Worm (Caenorhabditis elegans) whole organism, L2 larva: ENCODE measurements around the gene grl-5.

Experiments
- C34F6.9 ChIP-seq: fragments of 150-350 bp; optimal IDR thresholded peaks from 2 replicates; lab custom pipeline; 2014; ENCODE audit warnings: missing biosample characterization, missing genetic modification characterization
- F13H6.1 ChIP-seq: sonication (generic microtip); optimal IDR thresholded peaks from 2 replicates; lab custom pipeline; 2016; ENCODE audit warnings: missing genetic modification characterization, missing compliant biosample characterization
- R02D3.7 ChIP-seq: fragments of 150-350 bp; optimal IDR thresholded peaks from 2 replicates; lab custom pipeline; 2014; ENCODE audit warnings: missing biosample characterization, missing genetic modification characterization
- Y55F3AM.14 ChIP-seq: fragments of 200-800 bp; sonication (Bioruptor generic); optimal IDR thresholded peaks from 2 replicates; lab custom pipeline; 2018; ENCODE audit warnings: mild to moderate bottlenecking, missing genetic modification characterization, missing compliant biosample characterization
- aly-2 ChIP-seq: fragments of 150-350 bp; optimal IDR thresholded peaks from 2 replicates; lab custom pipeline; 2014; ENCODE audit warnings: missing biosample characterization, missing genetic modification characterization
- ama-1 ChIP-seq: fragments of 150-350 bp; optimal IDR thresholded peaks from 2 replicates; lab custom pipeline; 2018; ENCODE audit warnings: inconsistent platforms
- blmp-1 ChIP-seq: sonication (generic microtip); optimal IDR thresholded peaks from 2 replicates; lab custom pipeline; 2017; ENCODE audit warnings: missing genetic modification characterization, mild to moderate bottlenecking, missing compliant biosample characterization, antibody characterized with exemption, moderate library complexity; ENCODE audit not compliant: insufficient read depth
- crh-2 ChIP-seq: sonication (generic microtip); optimal IDR thresholded peaks from 2 replicates; lab custom pipeline; 2017; ENCODE audit warnings: missing biosample characterization, missing genetic modification characterization
- dmd-4 ChIP-seq: sonication (generic microtip); optimal IDR thresholded peaks from 2 replicates; lab custom pipeline; 2017; ENCODE audit warnings: missing biosample characterization, missing genetic modification characterization
- egl-27 ChIP-seq: sonication (generic microtip); optimal IDR thresholded peaks from 3 replicates; lab custom pipeline; 2017; ENCODE audit warnings: missing biosample characterization, missing genetic modification reagents, missing genetic modification characterization
- elt-1 ChIP-seq: fragments of 150-350 bp; optimal IDR thresholded peaks from 2 replicates; lab custom pipeline; 2014; ENCODE audit warnings: missing biosample characterization, missing genetic modification characterization
- elt-3 ChIP-seq: sonication (generic microtip); optimal IDR thresholded peaks from 2 replicates; lab custom pipeline; 2017; ENCODE audit warnings: missing biosample characterization, missing genetic modification characterization
- fos-1 ChIP-seq: fragments of 150-350 bp; optimal IDR thresholded peaks from 2 replicates; lab custom pipeline; 2014; ENCODE audit warnings: missing biosample characterization, missing genetic modification characterization
- gmeb-1 ChIP-seq: fragments of 150-350 bp; optimal IDR thresholded peaks from 2 replicates; lab custom pipeline; 2014; ENCODE audit warnings: missing biosample characterization, missing genetic modification characterization
- lin-13 ChIP-seq: fragments of 150-350 bp; optimal IDR thresholded peaks from 2 replicates; lab custom pipeline; 2014; ENCODE audit warnings: missing biosample characterization, missing genetic modification reagents, missing genetic modification characterization
- lin-39 ChIP-seq: fragments of 150-350 bp; optimal IDR thresholded peaks from 2 replicates; lab custom pipeline; 2014; ENCODE audit warnings: missing biosample characterization, missing genetic modification reagents, missing genetic modification characterization
- lsy-2 ChIP-seq, 2 experiments: fragments of 150-350 bp in 1 of 2; sonication (generic microtip) in 1 of 2; optimal IDR thresholded peaks; 2 replicates each; lab custom pipeline; 2014 to 2017; ENCODE audit warnings: missing biosample characterization in 2 of 2, missing genetic modification characterization in 2 of 2
- mab-5 ChIP-seq: fragments of 150-350 bp; optimal IDR thresholded peaks from 2 replicates; lab custom pipeline; 2014; ENCODE audit warnings: missing biosample characterization, missing genetic modification characterization
- mbf-1 ChIP-seq: sonication (generic microtip); optimal IDR thresholded peaks from 2 replicates; lab custom pipeline; 2017; ENCODE audit warnings: missing biosample characterization, missing genetic modification characterization
- mdl-1 ChIP-seq, 2 experiments: fragments of 150-350 bp in 1 of 2; sonication (generic microtip) in 1 of 2; optimal IDR thresholded peaks; 2 replicates each; lab custom pipeline; 2017; ENCODE audit warnings: missing biosample characterization in 2 of 2, missing genetic modification characterization in 2 of 2
- nhr-10 ChIP-seq: sonication (generic microtip); optimal IDR thresholded peaks from 2 replicates; lab custom pipeline; 2017; ENCODE audit warnings: missing biosample characterization, missing genetic modification characterization
- nhr-11 ChIP-seq: fragments of 150-350 bp; optimal IDR thresholded peaks from 2 replicates; lab custom pipeline; 2014; ENCODE audit warnings: missing biosample characterization, missing genetic modification characterization
- nhr-129 ChIP-seq: fragments of 150-350 bp; optimal IDR thresholded peaks from 2 replicates; lab custom pipeline; 2014; ENCODE audit warnings: missing biosample characterization, missing genetic modification characterization
- nhr-237 ChIP-seq: fragments of 150-350 bp; optimal IDR thresholded peaks from 2 replicates; lab custom pipeline; 2014; ENCODE audit warnings: missing biosample characterization, missing genetic modification characterization
- nhr-25 ChIP-seq: fragments of 150-350 bp; sonication (generic microtip); optimal IDR thresholded peaks from 3 replicates; lab custom pipeline; 2014; ENCODE audit warnings: missing biosample characterization, missing genetic modification characterization
- nhr-6 ChIP-seq: fragments of 150-350 bp; optimal IDR thresholded peaks from 2 replicates; lab custom pipeline; 2014; ENCODE audit warnings: missing biosample characterization, missing genetic modification characterization
- nhr-77 ChIP-seq: fragments of 150-350 bp; optimal IDR thresholded peaks from 2 replicates; lab custom pipeline; 2014; ENCODE audit warnings: missing biosample characterization, missing genetic modification characterization
- peb-1 ChIP-seq: fragments of 150-350 bp; optimal IDR thresholded peaks from 2 replicates; lab custom pipeline; 2014; ENCODE audit warnings: missing biosample characterization, missing genetic modification characterization
- sem-4 ChIP-seq: fragments of 150-350 bp; optimal IDR thresholded peaks from 2 replicates; lab custom pipeline; 2014; ENCODE audit warnings: missing biosample characterization, missing genetic modification reagents, missing genetic modification characterization
- skn-1 ChIP-seq: sonication (generic microtip); optimal IDR thresholded peaks from 2 replicates; lab custom pipeline; 2017; ENCODE audit warnings: missing biosample characterization, missing genetic modification characterization
- sma-3 ChIP-seq: sonication (generic microtip); optimal IDR thresholded peaks from 2 replicates; lab custom pipeline; 2016; ENCODE audit warnings: missing genetic modification reagents, missing genetic modification characterization, missing compliant biosample characterization
- sma-9 ChIP-seq, 2 experiments: fragments of 150-350 bp in 1 of 2; sonication (generic microtip) in 1 of 2; optimal IDR thresholded peaks; 2 replicates each; lab custom pipeline; 2014 to 2016; ENCODE audit warnings: missing genetic modification characterization in 2 of 2, mild to moderate bottlenecking in 1 of 2, missing biosample characterization in 1 of 2, missing compliant biosample characterization in 1 of 2, missing genetic modification reagents in 1 of 2, moderate library complexity in 1 of 2
- unc-55 ChIP-seq: fragments of 150-350 bp; sonication (generic microtip); optimal IDR thresholded peaks from 3 replicates; lab custom pipeline; 2014; ENCODE audit warnings: missing biosample characterization, missing genetic modification reagents, missing genetic modification characterization
- unc-62 ChIP-seq: fragments of 150-350 bp; optimal IDR thresholded peaks from 2 replicates; lab custom pipeline; 2014; ENCODE audit warnings: missing biosample characterization, missing genetic modification reagents, missing genetic modification characterization
- ztf-1 ChIP-seq: fragments of 200-800 bp; sonication (Bioruptor generic); conservative IDR thresholded peaks from 2 replicates; pipeline ENCODE4 v1.3.6; 2022; ENCODE audit warnings: missing genetic modification characterization, missing compliant biosample characterization
- ztf-11 ChIP-seq: sonication (generic microtip); optimal IDR thresholded peaks from 2 replicates; lab custom pipeline; 2017; ENCODE audit warnings: missing biosample characterization, missing genetic modification characterization
- ztf-4 ChIP-seq: fragments of 150-350 bp; optimal IDR thresholded peaks from 2 replicates; lab custom pipeline; 2014; ENCODE audit warnings: missing biosample characterization, missing genetic modification characterization

Gene grl-5

DNA sequence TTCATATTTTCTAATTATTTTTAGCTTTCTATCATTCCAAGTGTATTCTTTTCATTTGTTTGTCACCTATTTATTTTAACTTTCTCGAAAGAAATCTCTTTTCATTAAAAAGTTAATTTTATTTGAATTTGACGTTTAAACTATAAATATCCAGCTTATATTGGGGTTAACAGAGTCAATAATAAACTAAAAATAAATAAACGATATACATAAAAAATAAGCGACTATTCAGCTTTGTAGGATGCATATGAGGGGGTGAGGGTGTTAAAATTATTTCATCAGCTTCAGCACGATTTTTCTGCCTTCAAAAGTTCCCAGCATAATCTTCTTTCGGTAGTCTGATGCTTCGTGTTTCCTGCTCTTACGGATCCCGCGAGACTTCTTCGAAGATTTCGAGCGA is 40.8 kb downstream of the grl-5 start:
- TF ChIP-seq nhr-77 (tag; lab: Kevin White, UChicago) (no peak), R02D3.7 (no peak), lsy-2 (tag; optimal IDR thresholded peaks at IDR 0.05; lab: Kevin White, UChicago) (no peak), peb-1 (tag; lab: Kevin White, UChicago) (no peak), mbf-1 (tag; lab: Kevin White, UChicago) (no peak), ztf-11 (tag; lab: Kevin White, UChicago) (no peak), ama-1 (lab: Kevin White, UChicago) (no peak), mdl-1 (tag; optimal IDR thresholded peaks at IDR 0.05; lab: Kevin White, UChicago) (no peak), dmd-4 (tag; lab: Kevin White, UChicago) (no peak), aly-2 (tag; lab: Kevin White, UChicago) (no peak), blmp-1 (tag; lab: Kevin White, UChicago) (no peak), elt-3 (tag; lab: Kevin White, UChicago) (no peak)

DNA sequence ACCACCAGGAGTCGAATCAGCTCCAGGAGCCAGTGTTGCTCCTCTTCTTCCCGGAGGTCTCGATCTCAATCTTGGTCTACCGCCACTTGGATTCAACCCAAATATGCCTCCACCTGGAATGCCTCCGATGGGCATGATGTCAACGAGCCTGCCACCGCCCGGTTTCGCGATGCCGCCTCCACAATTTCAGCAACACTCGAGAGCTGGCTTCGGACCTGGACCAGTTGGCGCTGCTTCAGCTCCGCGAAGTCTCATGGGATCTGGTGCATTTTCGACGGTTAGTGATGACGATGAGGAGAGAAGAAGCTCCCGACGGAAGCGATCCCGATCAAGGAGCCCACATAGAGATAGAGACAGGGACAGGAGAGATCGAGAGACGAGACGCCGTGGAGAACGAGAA is 41.5 kb downstream of the grl-5 start:
- no peak for TF ChIP-seq lin-39 (tag; lab: Kevin White, UChicago)
- no peak for TF ChIP-seq blmp-1 (tag; lab: Kevin White, UChicago)
- no peak for TF ChIP-seq nhr-129 (tag; lab: Kevin White, UChicago)
- TF ChIP-seq nhr-25 (tag; lab: Kevin White, UChicago): no peak
- TF ChIP-seq gmeb-1 (tag; lab: Kevin White, UChicago): no peak
- TF ChIP-seq Y55F3AM.14: no peak
- TF ChIP-seq unc-62 (GFP tag; lab: Kevin White, UChicago): no peak
- TF ChIP-seq fos-1: no peak
- no peak for TF ChIP-seq R02D3.7
- TF ChIP-seq elt-1: no peak
- no peak for TF ChIP-seq nhr-11 (tag; lab: Kevin White, UChicago)
- no peak for TF ChIP-seq sem-4
- TF ChIP-seq aly-2 (tag; lab: Kevin White, UChicago): no peak

DNA sequence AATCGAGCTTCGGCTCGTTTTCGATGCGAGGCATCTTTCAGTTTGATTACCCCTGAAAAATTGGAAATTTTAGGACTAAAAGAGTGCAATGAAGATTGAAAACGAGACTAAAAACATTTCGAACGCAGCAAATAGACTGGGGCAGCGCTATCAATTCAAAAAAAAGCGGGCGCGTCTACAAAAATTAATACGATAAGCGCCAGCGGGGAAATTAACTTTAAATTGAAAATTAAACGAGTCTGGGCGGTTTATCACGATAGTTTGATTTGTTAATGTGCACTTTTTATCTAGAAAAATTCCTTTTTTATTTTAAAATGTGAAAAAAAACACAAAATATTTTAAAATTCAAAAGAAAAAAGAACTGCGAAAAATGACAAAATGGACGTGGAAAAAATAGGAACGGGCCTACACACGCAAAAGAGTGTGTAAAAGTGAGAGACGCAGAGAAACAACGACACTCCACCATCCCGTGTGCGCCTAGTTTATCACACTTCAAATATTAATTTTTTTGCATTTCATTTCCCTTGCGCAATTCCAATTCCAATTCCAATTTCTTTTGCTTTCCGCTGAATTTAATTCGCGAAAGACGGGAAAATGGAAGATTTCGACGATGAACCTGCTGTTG is 43.0 kb downstream of the grl-5 start, which contains the start of the genes gmpr-1 and fipp-1:
TSS of gene gmpr-1 (minus strand) at position 75 of the 625 bp plus-strand sequence.
TSS of gene fipp-1 (plus strand) at position 499 of the 625 bp plus-strand sequence.
- TF ChIP-seq ztf-1 (GFP tag; lab: Robert Waterston, UW): no peak
- TF ChIP-seq elt-1: no peak
- TF ChIP-seq nhr-10 (tag; lab: Kevin White, UChicago): no peak
- peak; percentile 73 for TF ChIP-seq gmeb-1 (tag; lab: Kevin White, UChicago)
- no peak for TF ChIP-seq mdl-1 (tag; optimal IDR thresholded peaks at IDR 0.05; lab: Kevin White, UChicago)
- TF ChIP-seq unc-55 (GFP tag; lab: Kevin White, UChicago): peak; percentile 79
- TF ChIP-seq lin-39 (tag; lab: Kevin White, UChicago): no peak
- TF ChIP-seq nhr-77 (tag; lab: Kevin White, UChicago): no peak
- no peak for TF ChIP-seq ztf-11 (tag; lab: Kevin White, UChicago)
- peak; percentile 65 for TF ChIP-seq crh-2 (tag; lab: Kevin White, UChicago)
- TF ChIP-seq egl-27: peak; percentile 27
- TF ChIP-seq nhr-6 (tag; lab: Kevin White, UChicago): peak; percentile 27
- TF ChIP-seq F13H6.1 (tag; lab: Kevin White, UChicago): peak; percentile 40
- TF ChIP-seq nhr-25 (tag; lab: Kevin White, UChicago): peak; percentile 57
- TF ChIP-seq C34F6.9 (tag; lab: Kevin White, UChicago): peak; percentile 60
- TF ChIP-seq sma-9 (GFP tag; optimal IDR thresholded peaks at IDR 0.05; lab: Kevin White, UChicago): peak; percentile 16
- no peak for TF ChIP-seq sma-9 (tag; optimal IDR thresholded peaks at IDR 0.05; lab: Kevin White, UChicago)
- TF ChIP-seq sem-4: no peak
- TF ChIP-seq skn-1 (tag; lab: Kevin White, UChicago): no peak
- no peak for TF ChIP-seq nhr-237 (tag; lab: Kevin White, UChicago)
- TF ChIP-seq sma-3 (GFP tag; lab: Kevin White, UChicago): peak; percentile 36
- TF ChIP-seq lsy-2 (tag; optimal IDR thresholded peaks at IDR 0.05; lab: Kevin White, UChicago): peak; percentile 40 to 77
- TF ChIP-seq lin-13 (GFP tag; lab: Kevin White, UChicago): no peak
- TF ChIP-seq ztf-4 (tag; lab: Kevin White, UChicago): no peak
- TF ChIP-seq nhr-129 (tag; lab: Kevin White, UChicago): peak; percentile 38
- peak; percentile 39 for TF ChIP-seq mab-5 (tag; lab: Kevin White, UChicago)
